Fruit fly (Drosophila melanogaster) whole organism, prepupa: ENCODE data around the gene NK7.1.

Experiments used
- CG11762 ChIP-seq: fragments of 200-800 bp; sonication (Bioruptor generic); optimal IDR thresholded peaks from 3 replicates; lab custom pipeline; 2016; ENCODE audit warnings: missing biosample characterization, missing genetic modification characterization; ENCODE audit not compliant: insufficient read depth
- CG1621 ChIP-seq: fragments of 200-800 bp; sonication (Bioruptor generic); optimal IDR thresholded peaks from 3 replicates; lab custom pipeline; 2018; ENCODE audit warnings: missing biosample characterization, mild to moderate bottlenecking, missing genetic modification characterization
- CG34406 ChIP-seq: fragments of 200-800 bp; sonication (Bioruptor generic); optimal IDR thresholded peaks from 3 replicates; lab custom pipeline; 2016; ENCODE audit warnings: missing biosample characterization, missing genetic modification characterization
- Eip93F ChIP-seq: fragments of 200-800 bp; sonication (Bioruptor generic); optimal IDR thresholded peaks from 2 replicates; lab custom pipeline; 2016; ENCODE audit warnings: missing biosample characterization, mild to moderate bottlenecking, missing genetic modification characterization
- OdsH ChIP-seq: fragments of 200-800 bp; sonication (Bioruptor generic); optimal IDR thresholded peaks from 3 replicates; lab custom pipeline; 2016; ENCODE audit warnings: missing biosample characterization, missing genetic modification characterization
- Sox15 ChIP-seq: fragments of 200-800 bp; sonication (Bioruptor generic); optimal IDR thresholded peaks from 3 replicates; lab custom pipeline; 2016; ENCODE audit warnings: missing biosample characterization, missing genetic modification characterization
- eg ChIP-seq: fragments of 200-800 bp; sonication (Bioruptor generic); IDR thresholded peaks from 3 replicates; pipeline ENCODE4 v1.3.6; 2022; ENCODE audit warnings: missing biosample characterization, missing genetic modification characterization
- esn ChIP-seq: fragments of 200-800 bp; sonication (Bioruptor generic); optimal IDR thresholded peaks from 2 replicates; lab custom pipeline; 2016; ENCODE audit warnings: missing biosample characterization, mild to moderate bottlenecking, missing genetic modification characterization, moderate library complexity
- pdm3 ChIP-seq: fragments of 200-800 bp; sonication (Bioruptor generic); optimal IDR thresholded peaks from 3 replicates; lab custom pipeline; 2016; ENCODE audit warnings: missing biosample characterization, missing genetic modification characterization

DNA sequence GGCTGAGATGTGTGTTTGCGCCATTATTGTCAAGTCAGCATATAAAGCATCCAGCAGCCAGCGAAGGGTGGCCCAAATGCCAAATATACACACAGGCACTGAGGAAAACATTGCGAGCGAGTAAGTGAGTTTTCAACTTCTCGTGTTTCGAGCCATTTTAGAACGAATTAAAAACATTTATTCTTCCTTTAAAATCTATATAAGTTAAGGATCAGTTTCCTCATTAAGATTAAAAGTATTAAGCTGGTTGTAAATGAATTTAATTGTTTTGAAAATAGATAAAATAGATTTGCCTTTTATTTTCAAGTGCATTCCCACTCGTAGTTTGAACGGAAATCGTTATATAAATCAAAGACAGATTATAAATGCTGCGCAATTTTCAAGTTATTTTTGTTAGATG, 21.3 kb downstream of the NK7.1 start:
- TF ChIP-seq CG11762 (GFP tag; lab: Kevin White, UChicago) (no peak), pdm3 (GFP tag; lab: Kevin White, UChicago) (no peak), OdsH (GFP tag; lab: Kevin White, UChicago) (no peak), CG1621 (tag; lab: Kevin White, UChicago) (no peak), Eip93F (no peak), CG34406 (no peak), eg (GFP tag; lab: Robert Waterston, UW) (no peak), Sox15 (no peak), esn (GFP tag; lab: Kevin White, UChicago) (no peak)
